Fruit fly (Drosophila melanogaster): ENCODE results near the gene CG31810.

The CG31810 gene

DNA sequence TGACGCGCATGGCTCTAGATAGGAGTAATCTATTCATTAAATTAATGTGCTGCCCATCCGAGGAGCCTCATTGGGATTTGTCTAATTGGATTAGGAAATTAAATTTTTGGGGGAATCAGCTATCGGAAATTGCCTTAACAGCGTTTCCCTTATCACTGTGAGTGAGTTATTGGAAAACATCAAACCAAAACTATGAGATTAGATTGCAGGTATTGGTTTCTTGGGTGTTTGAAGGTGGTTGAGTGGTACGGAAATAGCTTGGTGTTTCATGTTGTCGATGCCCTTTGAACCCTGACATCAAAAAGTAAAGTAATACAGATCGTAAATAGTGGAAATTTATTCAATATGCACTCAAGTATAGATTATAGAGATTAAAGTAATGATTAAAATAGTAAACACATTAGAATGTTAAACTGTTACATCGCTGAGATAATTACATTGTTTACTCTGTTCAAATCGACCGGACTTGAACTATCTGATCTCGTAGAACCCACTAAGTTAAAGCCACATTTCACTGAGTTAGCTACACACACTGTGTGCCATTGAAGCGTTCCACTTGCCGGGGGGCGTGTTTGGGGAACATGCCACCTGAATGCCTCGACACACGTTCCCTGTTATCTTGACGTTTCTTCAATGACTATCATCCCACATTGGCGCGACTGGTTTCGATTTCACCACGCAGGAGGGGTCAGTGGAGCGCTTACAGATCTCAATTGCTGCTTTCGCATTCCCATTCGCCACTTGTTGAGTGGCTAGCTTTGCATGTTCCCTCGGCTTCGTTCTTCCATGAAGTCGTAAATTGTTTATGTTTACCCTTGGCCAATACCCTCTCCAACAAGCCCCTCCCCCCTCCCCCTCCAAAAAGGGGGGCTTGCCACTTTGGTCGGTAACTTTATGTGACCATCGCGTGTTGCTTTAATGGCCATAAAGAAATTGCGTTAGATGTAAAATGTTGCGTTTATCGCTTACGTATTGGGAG is 31.0 kb upstream of the CG31810 start (continued):
- TF ChIP-seq CG11723 (GFP tag; optimal IDR thresholded peaks at IDR 0.05): no peak
- TF ChIP-seq pho (GFP tag; optimal IDR thresholded peaks at IDR 0.05): no peak
- no peak for TF ChIP-seq Dref (GFP tag; IDR thresholded peaks at IDR 0.05)
- peak in 1 of 2 experiments; percentile 19 for TF ChIP-seq Eip74EF (GFP tag; optimal IDR thresholded peaks at IDR 0.05)
- no peak for TF ChIP-seq Spps (tag; optimal IDR thresholded peaks at IDR 0.05)
- TF ChIP-seq CG9932 (GFP tag; IDR thresholded peaks at IDR 0.05): no peak
- TF ChIP-seq CG8089 (GFP tag; optimal IDR thresholded peaks at IDR 0.05): no peak
- TF ChIP-seq CG15269 (tag; optimal IDR thresholded peaks at IDR 0.05): peak; percentile 2
- no peak for TF ChIP-seq croc (GFP tag; conservative IDR thresholded peaks at IDR 0.05)
- TF ChIP-seq CG9797 (GFP tag; optimal IDR thresholded peaks at IDR 0.05): no peak
- no peak for TF ChIP-seq Dad (GFP tag; optimal IDR thresholded peaks at IDR 0.05)
- peak; percentile 58 for TF ChIP-seq grn (GFP tag; optimal IDR thresholded peaks at IDR 0.05)
- no peak for TF ChIP-seq CG17385 (GFP tag; optimal IDR thresholded peaks at IDR 0.05)
- no peak for TF ChIP-seq CG10321 (GFP tag; IDR thresholded peaks at IDR 0.05)
- no peak for TF ChIP-seq CG18262 (tag; optimal IDR thresholded peaks at IDR 0.05)
- TF ChIP-seq CG13894 (tag; optimal IDR thresholded peaks at IDR 0.05): no peak
- TF ChIP-seq CG10959 (GFP tag; IDR thresholded peaks at IDR 0.05): no peak
- TF ChIP-seq Gsc (GFP tag; IDR thresholded peaks at IDR 0.05): no peak
- no peak for TF ChIP-seq CG8359 (GFP tag; optimal IDR thresholded peaks at IDR 0.05; ENCODE audit: borderline replicate concordance)
- no peak for TF ChIP-seq CG12155 (GFP tag; optimal IDR thresholded peaks at IDR 0.05)
- peak; percentile 28 for TF ChIP-seq HHEX (GFP tag; optimal IDR thresholded peaks at IDR 0.05)
- no peak for TF ChIP-seq CG7786 (GFP tag; optimal IDR thresholded peaks at IDR 0.05)
- TF ChIP-seq CG34422 (GFP tag; IDR thresholded peaks at IDR 0.05): no peak
- TF ChIP-seq CG8281 (tag; optimal IDR thresholded peaks at IDR 0.05): no peak
- TF ChIP-seq Nf-YC (tag; optimal IDR thresholded peaks at IDR 0.05): no peak
- TF ChIP-seq CG13287 (GFP tag; IDR thresholded peaks at IDR 0.05; ENCODE audit: partially characterized antibody): no peak
- no peak for TF ChIP-seq Rfx (GFP tag; IDR thresholded peaks at IDR 0.05)
- TF ChIP-seq Fer3 (tag; optimal IDR thresholded peaks at IDR 0.05): no peak
- no peak for TF ChIP-seq CG2889 (GFP tag; IDR thresholded peaks at IDR 0.05)
- TF ChIP-seq CG17328 (GFP tag; IDR thresholded peaks at IDR 0.05): no peak
- no peak for TF ChIP-seq CG11247 (GFP tag; IDR thresholded peaks at IDR 0.05)
- TF ChIP-seq Hsf (GFP tag; optimal IDR thresholded peaks at IDR 0.05): no peak
- TF ChIP-seq CG12236 (GFP tag; optimal IDR thresholded peaks at IDR 0.05): no peak
- no peak for TF ChIP-seq CG33213 (GFP tag; optimal IDR thresholded peaks at IDR 0.05)
- no peak for TF ChIP-seq row (GFP tag; IDR thresholded peaks at IDR 0.05)
- TF ChIP-seq emc (GFP tag; optimal IDR thresholded peaks at IDR 0.05): no peak
- no peak for TF ChIP-seq aop (GFP tag; IDR thresholded peaks at IDR 0.05)
- peak; percentile 25 for TF ChIP-seq CG2120 (GFP tag; optimal IDR thresholded peaks at IDR 0.05)
- TF ChIP-seq CG7271 (tag; optimal IDR thresholded peaks at IDR 0.05): no peak
- no peak for TF ChIP-seq HLH3B (GFP tag; IDR thresholded peaks at IDR 0.05)
- TF ChIP-seq knrl (GFP tag; IDR thresholded peaks at IDR 0.05; ENCODE audit: partially characterized antibody): no peak
- no peak for TF ChIP-seq zfh1 (GFP tag; IDR thresholded peaks at IDR 0.05)
- no peak for TF ChIP-seq CG4854 (GFP tag; optimal IDR thresholded peaks at IDR 0.05)
- TF ChIP-seq disco-r (GFP tag; optimal IDR thresholded peaks at IDR 0.05): no peak
- TF ChIP-seq Elba2 (GFP tag; optimal IDR thresholded peaks at IDR 0.05): no peak
- 0 out of 2 replicates have a peak, but pooled peaks have one; percentile 40 for TF ChIP-seq ham (GFP tag; IDR thresholded peaks at IDR 0.05)
- no peak for TF ChIP-seq sna (GFP tag; IDR thresholded peaks at IDR 0.05; ENCODE audit: partially characterized antibody)
- no peak for TF ChIP-seq cas (GFP tag; IDR thresholded peaks at IDR 0.05)
- TF ChIP-seq rib (GFP tag; IDR thresholded peaks at IDR 0.05): no peak
- TF ChIP-seq Dp (GFP tag; optimal IDR thresholded peaks at IDR 0.05): no peak
